Worm (Caenorhabditis elegans) whole organism, L2 larva: ENCODE measurements around the gene Y62H9A.5.

Experiments used
- C34F6.9 ChIP-seq: fragments of 150-350 bp; optimal IDR thresholded peaks from 2 replicates; lab custom pipeline; 2014; ENCODE audit warnings: missing biosample characterization, missing genetic modification characterization
- F13H6.1 ChIP-seq: sonication (generic microtip); optimal IDR thresholded peaks from 2 replicates; lab custom pipeline; 2016; ENCODE audit warnings: missing genetic modification characterization, missing compliant biosample characterization
- R02D3.7 ChIP-seq: fragments of 150-350 bp; optimal IDR thresholded peaks from 2 replicates; lab custom pipeline; 2014; ENCODE audit warnings: missing biosample characterization, missing genetic modification characterization
- Y55F3AM.14 ChIP-seq: fragments of 200-800 bp; sonication (Bioruptor generic); optimal IDR thresholded peaks from 2 replicates; lab custom pipeline; 2018; ENCODE audit warnings: mild to moderate bottlenecking, missing genetic modification characterization, missing compliant biosample characterization
- ZK546.5 ChIP-seq: sonication (generic microtip); optimal IDR thresholded peaks from 2 replicates; lab custom pipeline; 2017; ENCODE audit warnings: missing biosample characterization, missing genetic modification characterization
- aly-2 ChIP-seq: fragments of 150-350 bp; optimal IDR thresholded peaks from 2 replicates; lab custom pipeline; 2014; ENCODE audit warnings: missing biosample characterization, missing genetic modification characterization
- blmp-1 ChIP-seq: sonication (generic microtip); optimal IDR thresholded peaks from 2 replicates; lab custom pipeline; 2017; ENCODE audit warnings: missing genetic modification characterization, mild to moderate bottlenecking, missing compliant biosample characterization, antibody characterized with exemption, moderate library complexity; ENCODE audit not compliant: insufficient read depth
- ceh-16 ChIP-seq: fragments of 150-350 bp; optimal IDR thresholded peaks from 2 replicates; lab custom pipeline; 2014; ENCODE audit warnings: missing biosample characterization, missing genetic modification characterization
- ceh-82 ChIP-seq: fragments of 150-350 bp; optimal IDR thresholded peaks from 2 replicates; lab custom pipeline; 2014; ENCODE audit warnings: missing biosample characterization, missing genetic modification characterization
- crh-2 ChIP-seq: sonication (generic microtip); optimal IDR thresholded peaks from 2 replicates; lab custom pipeline; 2017; ENCODE audit warnings: missing biosample characterization, missing genetic modification characterization
- dmd-4 ChIP-seq: sonication (generic microtip); optimal IDR thresholded peaks from 2 replicates; lab custom pipeline; 2017; ENCODE audit warnings: missing biosample characterization, missing genetic modification characterization
- fos-1 ChIP-seq: fragments of 150-350 bp; optimal IDR thresholded peaks from 2 replicates; lab custom pipeline; 2014; ENCODE audit warnings: missing biosample characterization, missing genetic modification characterization
- gmeb-1 ChIP-seq: fragments of 150-350 bp; optimal IDR thresholded peaks from 2 replicates; lab custom pipeline; 2014; ENCODE audit warnings: missing biosample characterization, missing genetic modification characterization
- lin-11 ChIP-seq: fragments of 150-350 bp; sonication (generic microtip); optimal IDR thresholded peaks from 2 replicates; lab custom pipeline; 2014; ENCODE audit warnings: missing biosample characterization, missing genetic modification characterization, inconsistent platforms, mixed read lengths
- lin-13 ChIP-seq: fragments of 150-350 bp; optimal IDR thresholded peaks from 2 replicates; lab custom pipeline; 2014; ENCODE audit warnings: missing biosample characterization, missing genetic modification reagents, missing genetic modification characterization
- lsy-2 ChIP-seq, 2 experiments: fragments of 150-350 bp in 1 of 2; sonication (generic microtip) in 1 of 2; optimal IDR thresholded peaks; 2 replicates each; lab custom pipeline; 2014 to 2017; ENCODE audit warnings: missing biosample characterization in 2 of 2, missing genetic modification characterization in 2 of 2
- mab-5 ChIP-seq: fragments of 150-350 bp; optimal IDR thresholded peaks from 2 replicates; lab custom pipeline; 2014; ENCODE audit warnings: missing biosample characterization, missing genetic modification characterization
- mbf-1 ChIP-seq: sonication (generic microtip); optimal IDR thresholded peaks from 2 replicates; lab custom pipeline; 2017; ENCODE audit warnings: missing biosample characterization, missing genetic modification characterization
- nhr-10 ChIP-seq: sonication (generic microtip); optimal IDR thresholded peaks from 2 replicates; lab custom pipeline; 2017; ENCODE audit warnings: missing biosample characterization, missing genetic modification characterization
- nhr-12 ChIP-seq: fragments of 150-350 bp; optimal IDR thresholded peaks from 2 replicates; lab custom pipeline; 2014; ENCODE audit warnings: missing biosample characterization, missing genetic modification characterization
- nhr-129 ChIP-seq: fragments of 150-350 bp; optimal IDR thresholded peaks from 2 replicates; lab custom pipeline; 2014; ENCODE audit warnings: missing biosample characterization, missing genetic modification characterization
- nhr-21 ChIP-seq: fragments of 150-350 bp; optimal IDR thresholded peaks from 2 replicates; lab custom pipeline; 2014; ENCODE audit warnings: missing biosample characterization, missing genetic modification characterization
- nhr-23 ChIP-seq: fragments of 150-350 bp; optimal IDR thresholded peaks from 2 replicates; lab custom pipeline; 2014; ENCODE audit warnings: missing biosample characterization, missing genetic modification reagents, missing genetic modification characterization
- nhr-237 ChIP-seq: fragments of 150-350 bp; optimal IDR thresholded peaks from 2 replicates; lab custom pipeline; 2014; ENCODE audit warnings: missing biosample characterization, missing genetic modification characterization
- nhr-25 ChIP-seq: fragments of 150-350 bp; sonication (generic microtip); optimal IDR thresholded peaks from 3 replicates; lab custom pipeline; 2014; ENCODE audit warnings: missing biosample characterization, missing genetic modification characterization
- nhr-6 ChIP-seq: fragments of 150-350 bp; optimal IDR thresholded peaks from 2 replicates; lab custom pipeline; 2014; ENCODE audit warnings: missing biosample characterization, missing genetic modification characterization
- nhr-77 ChIP-seq: fragments of 150-350 bp; optimal IDR thresholded peaks from 2 replicates; lab custom pipeline; 2014; ENCODE audit warnings: missing biosample characterization, missing genetic modification characterization
- peb-1 ChIP-seq: fragments of 150-350 bp; optimal IDR thresholded peaks from 2 replicates; lab custom pipeline; 2014; ENCODE audit warnings: missing biosample characterization, missing genetic modification characterization
- sem-4 ChIP-seq: fragments of 150-350 bp; optimal IDR thresholded peaks from 2 replicates; lab custom pipeline; 2014; ENCODE audit warnings: missing biosample characterization, missing genetic modification reagents, missing genetic modification characterization
- skn-1 ChIP-seq: sonication (generic microtip); optimal IDR thresholded peaks from 2 replicates; lab custom pipeline; 2017; ENCODE audit warnings: missing biosample characterization, missing genetic modification characterization
- sma-3 ChIP-seq: sonication (generic microtip); optimal IDR thresholded peaks from 2 replicates; lab custom pipeline; 2016; ENCODE audit warnings: missing genetic modification reagents, missing genetic modification characterization, missing compliant biosample characterization
- sma-9 ChIP-seq, 2 experiments: fragments of 150-350 bp in 1 of 2; sonication (generic microtip) in 1 of 2; optimal IDR thresholded peaks; 2 replicates each; lab custom pipeline; 2014 to 2016; ENCODE audit warnings: missing genetic modification characterization in 2 of 2, mild to moderate bottlenecking in 1 of 2, missing biosample characterization in 1 of 2, missing compliant biosample characterization in 1 of 2, missing genetic modification reagents in 1 of 2, moderate library complexity in 1 of 2
- snpc-4 ChIP-seq: fragments of 150-350 bp; optimal IDR thresholded peaks from 2 replicates; lab custom pipeline; 2014; ENCODE audit warnings: missing biosample characterization, missing genetic modification characterization
- unc-39 ChIP-seq: fragments of 150-350 bp; optimal IDR thresholded peaks from 2 replicates; lab custom pipeline; 2014; ENCODE audit warnings: missing biosample characterization, missing genetic modification characterization
- unc-55 ChIP-seq: fragments of 150-350 bp; sonication (generic microtip); optimal IDR thresholded peaks from 3 replicates; lab custom pipeline; 2014; ENCODE audit warnings: missing biosample characterization, missing genetic modification reagents, missing genetic modification characterization
- unc-62 ChIP-seq: fragments of 150-350 bp; optimal IDR thresholded peaks from 2 replicates; lab custom pipeline; 2014; ENCODE audit warnings: missing biosample characterization, missing genetic modification reagents, missing genetic modification characterization
- zag-1 ChIP-seq: fragments of 150-350 bp; optimal IDR thresholded peaks from 2 replicates; lab custom pipeline; 2014; ENCODE audit warnings: missing biosample characterization, missing genetic modification characterization
- ztf-1 ChIP-seq: fragments of 200-800 bp; sonication (Bioruptor generic); conservative IDR thresholded peaks from 2 replicates; pipeline ENCODE4 v1.3.6; 2022; ENCODE audit warnings: missing genetic modification characterization, missing compliant biosample characterization
- ztf-11 ChIP-seq: sonication (generic microtip); optimal IDR thresholded peaks from 2 replicates; lab custom pipeline; 2017; ENCODE audit warnings: missing biosample characterization, missing genetic modification characterization
- ztf-4 ChIP-seq: fragments of 150-350 bp; optimal IDR thresholded peaks from 2 replicates; lab custom pipeline; 2014; ENCODE audit warnings: missing biosample characterization, missing genetic modification characterization

Y62H9A.5 gene

DNA sequence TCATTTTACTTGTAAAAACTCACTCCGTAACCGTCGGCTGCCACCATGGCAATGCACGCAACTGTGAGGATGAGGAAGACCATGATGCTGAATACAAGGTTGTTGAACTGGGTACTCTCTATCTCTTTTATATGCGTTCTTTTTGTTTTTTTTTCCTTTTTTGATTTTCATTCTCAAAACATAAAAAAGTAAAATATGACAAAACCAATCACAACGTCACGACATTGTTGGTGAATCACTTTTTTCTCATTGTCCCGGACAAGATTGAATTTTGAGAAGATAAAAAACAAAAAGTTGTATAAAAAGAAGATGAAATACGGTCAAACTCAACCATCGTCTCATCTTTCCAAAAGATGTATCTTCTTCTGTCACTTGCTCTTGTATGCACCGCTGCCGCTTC, at the start of gene Y62H9A.5, which contains the start of gene ule-5:
Gene Y62H9A.5, minus strand, starts transcription at position 101 of the 400 bp plus-strand sequence.
Gene ule-5, plus strand, starts transcription at position 328 of the 400 bp plus-strand sequence.
- TF ChIP-seq sma-9 (GFP tag; optimal IDR thresholded peaks at IDR 0.05; lab: Kevin White, UChicago): no peak
- TF ChIP-seq sma-9 (tag; optimal IDR thresholded peaks at IDR 0.05; lab: Kevin White, UChicago): no peak
- TF ChIP-seq nhr-77 (tag; lab: Kevin White, UChicago): no peak
- no peak for TF ChIP-seq ceh-82 (tag; lab: Kevin White, UChicago)

DNA sequence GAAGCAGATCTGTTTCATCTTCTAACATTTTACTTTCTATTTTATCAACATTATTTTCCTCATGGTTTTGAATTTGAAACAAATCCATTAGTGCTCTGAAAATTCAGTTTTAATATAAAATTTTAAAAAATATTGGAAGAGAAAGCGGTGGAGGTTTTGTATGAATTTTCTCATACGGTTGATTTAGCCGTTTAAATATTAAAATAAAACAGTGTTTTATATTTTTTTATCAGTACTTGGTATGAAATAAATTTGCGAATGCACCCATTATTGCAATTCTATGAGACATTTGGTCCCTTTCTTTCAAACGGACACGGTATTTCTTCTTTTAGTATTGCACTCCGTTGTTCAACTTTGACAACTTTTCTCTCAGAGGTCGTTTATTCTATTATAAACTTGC, 48.9 kb upstream of the Y62H9A.5 start, which contains the start of gene dot-1.4:
Gene dot-1.4, minus strand, starts transcription at position 101 of the 400 bp plus-strand sequence.
- TF ChIP-seq blmp-1 (tag; lab: Kevin White, UChicago) (no peak), nhr-12 (tag; lab: Kevin White, UChicago) (no peak)

DNA sequence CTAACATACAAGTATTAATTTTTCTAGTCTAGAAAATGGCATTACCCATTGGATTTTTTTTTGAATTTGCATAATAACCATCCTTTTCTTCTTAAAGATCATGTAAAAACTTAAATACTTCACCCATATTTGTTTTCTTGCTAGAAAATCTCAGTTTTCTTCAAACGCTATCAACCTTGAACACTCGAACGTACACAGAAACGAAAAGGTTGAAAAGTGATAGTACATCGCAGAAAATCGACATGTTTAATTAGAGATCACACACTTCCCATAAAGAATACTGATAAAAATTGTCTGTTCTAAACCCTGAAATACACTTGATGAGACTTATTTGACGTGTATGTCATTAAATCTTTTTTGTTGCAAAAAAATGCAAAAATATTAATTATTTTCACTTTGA, 44.9 kb upstream of the Y62H9A.5 start, which contains the start of gene F55G7.4:
Gene F55G7.4, plus strand, starts transcription at position 301 of the 400 bp plus-strand sequence.
- TF ChIP-seq ceh-82 (tag; lab: Kevin White, UChicago) (no peak), Y55F3AM.14 (GFP tag; lab: Kevin White, UChicago) (no peak), nhr-23 (tag; lab: Kevin White, UChicago) (no peak), nhr-25 (no peak), aly-2 (tag; lab: Kevin White, UChicago) (no peak), lsy-2 (tag; optimal IDR thresholded peaks at IDR 0.05; lab: Kevin White, UChicago) (no peak), fos-1 (tag; lab: Kevin White, UChicago) (no peak), nhr-12 (tag; lab: Kevin White, UChicago) (no peak), nhr-129 (tag; lab: Kevin White, UChicago) (no peak), blmp-1 (tag; lab: Kevin White, UChicago) (no peak), snpc-4 (tag; lab: Kevin White, UChicago) (no peak), unc-62 (no peak), sem-4 (tag; lab: Kevin White, UChicago) (no peak), gmeb-1 (tag; lab: Kevin White, UChicago) (no peak), nhr-6 (tag; lab: Kevin White, UChicago) (no peak), ztf-1 (GFP tag; lab: Robert Waterston, UW) (no peak)

DNA sequence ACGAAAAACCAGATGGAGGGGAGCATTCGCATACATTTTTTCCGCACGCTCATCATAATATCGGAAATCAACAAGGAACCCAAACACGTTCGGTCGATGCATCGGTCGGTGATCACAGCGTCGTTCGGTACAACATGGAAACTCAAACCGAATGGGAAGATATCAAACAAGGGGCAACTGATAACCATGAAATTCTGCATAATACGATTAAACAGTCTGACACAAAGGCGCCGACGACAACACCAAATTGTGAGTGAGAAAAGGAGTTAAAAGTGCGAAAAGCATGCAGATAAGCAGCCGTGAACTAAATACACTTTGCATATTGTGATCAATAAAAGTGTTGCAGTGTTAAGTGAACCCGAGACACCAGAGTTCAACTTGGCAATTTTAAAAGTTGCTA, 42.5 kb upstream of the Y62H9A.5 start:
- TF ChIP-seq mbf-1 (tag; lab: Kevin White, UChicago): no peak
- no peak for TF ChIP-seq nhr-77 (tag; lab: Kevin White, UChicago)
- no peak for TF ChIP-seq ztf-11 (tag; lab: Kevin White, UChicago)
- no peak for TF ChIP-seq dmd-4 (tag; lab: Kevin White, UChicago)
- TF ChIP-seq skn-1: no peak
- TF ChIP-seq ZK546.5 (tag; lab: Kevin White, UChicago): no peak
- peak; percentile 52 for TF ChIP-seq sma-9 (GFP tag; optimal IDR thresholded peaks at IDR 0.05; lab: Kevin White, UChicago)
- no peak for TF ChIP-seq sma-9 (tag; optimal IDR thresholded peaks at IDR 0.05; lab: Kevin White, UChicago)
- no peak for TF ChIP-seq nhr-237 (tag; lab: Kevin White, UChicago)
- TF ChIP-seq nhr-21 (tag; lab: Kevin White, UChicago): no peak
- peak; percentile 48 for TF ChIP-seq fos-1 (tag; lab: Kevin White, UChicago)
- no peak for TF ChIP-seq R02D3.7

DNA sequence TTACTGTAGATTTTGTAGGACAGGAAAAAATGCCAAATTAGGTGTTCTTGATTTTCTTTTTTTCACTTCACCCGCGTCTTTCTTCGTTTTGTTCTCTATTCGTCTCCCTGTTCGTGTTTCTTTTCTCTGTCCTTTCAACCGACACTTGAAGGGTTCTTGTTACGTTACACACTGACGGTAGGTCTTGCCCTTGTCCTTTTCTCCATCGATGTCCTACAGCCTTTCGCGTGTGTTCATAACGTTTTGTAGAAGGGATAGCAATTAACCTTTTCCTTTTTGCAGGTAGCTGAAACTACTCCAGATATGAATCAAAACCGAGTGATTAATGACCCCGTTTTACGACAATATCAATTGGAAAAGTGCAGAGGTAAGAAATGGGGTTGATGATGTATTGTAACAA, 41.5 kb upstream of the Y62H9A.5 start, which contains the start of gene F55G7.1:
Gene F55G7.1, plus strand, starts transcription at position 276 of the 400 bp plus-strand sequence.
- TF ChIP-seq F13H6.1: peak; percentile 35
- TF ChIP-seq snpc-4 (tag; lab: Kevin White, UChicago): peak; percentile 52
- TF ChIP-seq zag-1: no peak
- TF ChIP-seq nhr-21 (tag; lab: Kevin White, UChicago): peak; percentile 76
- TF ChIP-seq fos-1 (tag; lab: Kevin White, UChicago): peak; percentile 52
- TF ChIP-seq crh-2: peak; percentile 70
- TF ChIP-seq sma-3: peak; percentile 68
- TF ChIP-seq ztf-11 (tag; lab: Kevin White, UChicago): no peak
- peak; percentile 4 for TF ChIP-seq lin-13
- peak; percentile 87 for TF ChIP-seq nhr-129 (tag; lab: Kevin White, UChicago)
- TF ChIP-seq ztf-1 (GFP tag; lab: Robert Waterston, UW): no peak
- peak; percentile 65 for TF ChIP-seq gmeb-1 (tag; lab: Kevin White, UChicago)
- TF ChIP-seq ceh-82 (tag; lab: Kevin White, UChicago): no peak
- no peak for TF ChIP-seq unc-55
- peak; percentile 27 for TF ChIP-seq nhr-77 (tag; lab: Kevin White, UChicago)
- no peak for TF ChIP-seq blmp-1 (tag; lab: Kevin White, UChicago)
- TF ChIP-seq ztf-4: no peak
- TF ChIP-seq lin-11: no peak
- no peak for TF ChIP-seq nhr-10 (tag; lab: Kevin White, UChicago)
- TF ChIP-seq nhr-6 (tag; lab: Kevin White, UChicago): peak; percentile 35
- peak; percentile 39 for TF ChIP-seq nhr-237 (tag; lab: Kevin White, UChicago)
- no peak for TF ChIP-seq ceh-16 (tag; lab: Kevin White, UChicago)
- no peak for TF ChIP-seq unc-39 (tag; lab: Kevin White, UChicago)
- TF ChIP-seq nhr-25: no peak
- peak; percentile 42 for TF ChIP-seq C34F6.9 (tag; lab: Kevin White, UChicago)
- TF ChIP-seq lsy-2 (tag; optimal IDR thresholded peaks at IDR 0.05; lab: Kevin White, UChicago): peak in 1 of 2 experiments; percentile 31
- TF ChIP-seq unc-62: no peak
- TF ChIP-seq peb-1: no peak
- TF ChIP-seq dmd-4 (tag; lab: Kevin White, UChicago): no peak
- TF ChIP-seq Y55F3AM.14 (GFP tag; lab: Kevin White, UChicago): peak; percentile 2
- peak; percentile 17 for TF ChIP-seq mab-5
- TF ChIP-seq sma-9 (GFP tag; optimal IDR thresholded peaks at IDR 0.05; lab: Kevin White, UChicago): peak; percentile 63
- no peak for TF ChIP-seq sma-9 (tag; optimal IDR thresholded peaks at IDR 0.05; lab: Kevin White, UChicago)
